Worm (Caenorhabditis elegans) whole organism, midembryonic: ENCODE measurements around the gene vps-26.
A peak's percentile ranks its signal among the peaks of the same experiment; 100 is the strongest.
"Not testable (repeated sequence)": the region's sequence is repeated elsewhere in the genome, so short reads cannot be mapped to it uniquely, and the experiment has no call there.

ENCODE experiments used
- T22C8.4 ChIP-seq: fragments of 200-800 bp; sonication (Bioruptor generic); IDR thresholded peaks from 2 replicates; pipeline ENCODE4 v1.3.6; 2022; ENCODE audit warnings: missing genetic modification characterization, missing compliant biosample characterization
- cog-1 ChIP-seq: sonication (generic microtip); optimal IDR thresholded peaks from 2 replicates; lab custom pipeline; 2016; ENCODE audit warnings: missing genetic modification characterization, missing compliant biosample characterization
- flt-1 ChIP-seq: fragments of 200-800 bp; sonication (Bioruptor generic); IDR thresholded peaks from 2 replicates; pipeline ENCODE4 v1.3.6; 2022; ENCODE audit warnings: missing genetic modification characterization, missing compliant biosample characterization
- klf-2 ChIP-seq: fragments of 200-800 bp; sonication (Bioruptor generic); conservative IDR thresholded peaks from 2 replicates; pipeline ENCODE4 v1.3.6; 2022; ENCODE audit warnings: missing genetic modification reagents, missing genetic modification characterization, missing compliant biosample characterization
- med-1 ChIP-seq: sonication (generic microtip); optimal IDR thresholded peaks from 2 replicates; lab custom pipeline; 2017; ENCODE audit warnings: missing genetic modification characterization, mild to moderate bottlenecking, missing compliant biosample characterization, antibody characterized with exemption, missing genetic modification reagents; ENCODE audit not compliant: insufficient read depth
- ref-1 ChIP-seq: fragments of 200-800 bp; sonication (Bioruptor generic); conservative IDR thresholded peaks from 2 replicates; pipeline ENCODE4 v1.3.6; 2022; ENCODE audit warnings: missing genetic modification reagents, missing genetic modification characterization, missing compliant biosample characterization
- tab-1 ChIP-seq: fragments of 200-800 bp; sonication (Bioruptor generic); IDR thresholded peaks from 2 replicates; pipeline ENCODE4 v1.3.6; 2022; ENCODE audit warnings: missing genetic modification characterization, missing compliant biosample characterization
- ztf-23 ChIP-seq: fragments of 200-800 bp; sonication (Bioruptor generic); IDR thresholded peaks from 2 replicates; pipeline ENCODE4 v1.3.6; 2022; ENCODE audit warnings: missing genetic modification reagents, missing genetic modification characterization, missing compliant biosample characterization
- ztf-29 ChIP-seq: fragments of 200-800 bp; sonication (Bioruptor generic); IDR thresholded peaks from 2 replicates; pipeline ENCODE4 v1.3.6; 2022; ENCODE audit warnings: missing genetic modification reagents, missing genetic modification characterization, missing compliant biosample characterization

vps-26 gene

DNA sequence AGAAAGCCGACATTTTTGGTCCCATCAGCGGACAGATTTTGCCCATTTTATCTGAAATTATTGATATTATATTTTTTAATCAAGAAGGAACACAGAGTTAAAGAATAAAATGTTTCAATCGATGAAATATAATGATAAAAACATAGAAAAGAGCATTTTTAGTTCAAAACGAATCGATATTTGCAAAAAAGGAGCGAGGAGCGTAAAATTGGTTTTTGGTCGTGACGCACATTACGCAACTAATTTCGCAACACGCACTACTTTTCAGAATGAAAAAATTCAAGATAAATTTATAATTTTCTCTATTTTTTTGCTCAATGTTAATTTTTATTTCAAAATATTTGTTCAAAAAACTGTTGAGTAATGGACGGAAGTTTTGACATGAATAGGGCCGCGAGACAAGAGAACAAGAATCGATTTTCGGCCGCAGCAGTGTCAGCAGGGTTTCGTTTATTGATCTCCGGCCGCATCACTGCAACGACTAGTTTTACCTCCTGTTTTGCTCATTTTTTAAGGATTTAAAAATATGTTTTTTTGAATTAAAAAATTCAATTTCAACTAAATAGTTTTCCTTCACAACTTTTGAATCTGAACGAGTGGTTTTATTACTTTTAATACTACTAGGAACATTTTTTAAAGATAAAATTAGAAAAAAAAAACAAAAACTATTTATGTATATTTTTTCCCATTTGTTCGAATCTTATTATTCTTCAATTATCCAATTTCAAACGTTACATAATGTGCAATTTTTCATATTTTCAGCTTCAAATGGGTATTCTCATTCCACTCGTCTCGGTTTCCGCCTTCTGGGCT lies 20.3 kb downstream of the vps-26 start, which contains the start of the genes F49C12.12 and vha-17:
Gene F49C12.12 (minus strand): TSS at position 51 of the 813 bp plus-strand sequence.
Gene vha-17 (plus strand): TSS at position 763 of the 813 bp plus-strand sequence.
- TF ChIP-seq flt-1 (GFP tag; lab: Robert Waterston, UW) = no peak
- TF ChIP-seq T22C8.4 (GFP tag; lab: Robert Waterston, UW) = 0 out of 2 replicates have a peak, but pooled peaks have one; percentile 46

DNA sequence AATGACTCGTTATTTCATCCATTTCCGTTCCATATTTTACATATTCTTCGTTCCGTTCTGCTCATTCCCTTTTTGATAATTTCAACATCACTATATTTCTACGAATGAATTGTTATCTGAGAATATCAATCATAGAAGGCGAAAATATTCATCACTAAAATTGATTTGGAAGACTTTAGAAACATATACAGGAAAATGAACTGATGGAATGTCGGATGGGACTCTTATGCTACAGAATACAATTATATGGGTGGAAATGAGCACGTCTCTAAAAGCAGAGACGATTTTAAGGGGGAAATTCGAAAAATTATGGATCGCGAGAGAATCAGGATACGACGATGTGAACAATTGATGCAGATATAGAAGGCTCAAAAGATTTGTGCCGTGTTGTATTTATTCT lies 21.6 kb downstream of the vps-26 start:
- TF ChIP-seq ref-1 (GFP tag; lab: Robert Waterston, UW) (no peak), flt-1 (GFP tag; lab: Robert Waterston, UW) (no peak), tab-1 (GFP tag; lab: Robert Waterston, UW) (no peak), ztf-29 (GFP tag; lab: Robert Waterston, UW) (no peak), T22C8.4 (GFP tag; lab: Robert Waterston, UW) (no peak)

DNA sequence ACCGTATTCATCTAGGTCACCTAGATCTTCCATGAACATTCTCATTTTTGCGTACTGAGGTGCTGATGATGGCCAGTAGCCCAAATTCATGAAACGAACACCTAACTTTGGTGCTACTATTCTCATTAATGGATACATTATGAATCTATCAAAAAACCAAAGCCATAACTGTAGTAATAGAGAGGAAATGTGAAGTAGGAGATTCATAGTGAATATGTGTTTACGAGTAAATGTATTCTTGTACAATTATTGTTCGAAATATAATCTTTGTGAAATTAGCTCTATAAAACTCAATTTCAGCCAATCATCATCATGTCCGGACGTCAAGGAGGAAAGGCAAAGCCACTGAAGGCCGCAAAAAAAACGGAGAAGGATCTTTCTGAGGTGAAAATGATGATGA lies 22.5 kb downstream of the vps-26 start, which contains the start of the genes F49C12.11 and nemt-1:
Gene F49C12.11 (plus strand): TSS at position 301 of the 400 bp plus-strand sequence.
Gene nemt-1 (minus strand): TSS at position 360 of the 400 bp plus-strand sequence.
- TF ChIP-seq tab-1 (GFP tag; lab: Robert Waterston, UW) = no peak
- TF ChIP-seq ref-1 (GFP tag; lab: Robert Waterston, UW) = no peak
- TF ChIP-seq ztf-23 (GFP tag; lab: Robert Waterston, UW) = no peak
- no peak for TF ChIP-seq flt-1 (GFP tag; lab: Robert Waterston, UW)
- TF ChIP-seq cog-1 = no peak
- TF ChIP-seq klf-2 = no peak
- no peak for TF ChIP-seq ztf-29 (GFP tag; lab: Robert Waterston, UW)
- TF ChIP-seq T22C8.4 (GFP tag; lab: Robert Waterston, UW) = no peak
- no peak for TF ChIP-seq med-1 (GFP tag; lab: Kevin White, UChicago)

DNA sequence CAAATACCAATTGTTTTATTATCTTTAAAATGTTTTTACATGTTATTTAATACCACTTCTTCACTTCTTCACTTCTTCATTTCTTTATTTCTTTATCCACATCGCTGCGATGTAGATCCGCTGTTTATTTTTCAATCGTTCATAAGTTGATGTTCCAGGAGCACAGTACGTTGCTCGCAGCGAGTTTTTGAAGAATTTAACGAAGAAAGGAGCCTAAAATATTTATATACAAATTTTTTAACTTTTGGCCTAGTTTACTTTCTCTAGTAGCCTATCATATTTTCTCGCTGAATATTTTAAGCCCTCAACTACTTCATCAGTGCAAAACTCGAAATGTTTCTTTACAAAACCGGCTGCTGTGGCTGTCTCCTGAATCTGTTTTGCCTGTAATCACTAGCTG lies 23.4 kb downstream of the vps-26 start:
- TF ChIP-seq ref-1 (GFP tag; lab: Robert Waterston, UW) (no peak), tab-1 (GFP tag; lab: Robert Waterston, UW) (no peak), ztf-29 (GFP tag; lab: Robert Waterston, UW) (no peak), cog-1 (no peak), T22C8.4 (GFP tag; lab: Robert Waterston, UW) (no peak), flt-1 (GFP tag; lab: Robert Waterston, UW) (no peak), ztf-23 (GFP tag; lab: Robert Waterston, UW) (no peak), med-1 (GFP tag; lab: Kevin White, UChicago) (no peak), klf-2 (no peak)

DNA sequence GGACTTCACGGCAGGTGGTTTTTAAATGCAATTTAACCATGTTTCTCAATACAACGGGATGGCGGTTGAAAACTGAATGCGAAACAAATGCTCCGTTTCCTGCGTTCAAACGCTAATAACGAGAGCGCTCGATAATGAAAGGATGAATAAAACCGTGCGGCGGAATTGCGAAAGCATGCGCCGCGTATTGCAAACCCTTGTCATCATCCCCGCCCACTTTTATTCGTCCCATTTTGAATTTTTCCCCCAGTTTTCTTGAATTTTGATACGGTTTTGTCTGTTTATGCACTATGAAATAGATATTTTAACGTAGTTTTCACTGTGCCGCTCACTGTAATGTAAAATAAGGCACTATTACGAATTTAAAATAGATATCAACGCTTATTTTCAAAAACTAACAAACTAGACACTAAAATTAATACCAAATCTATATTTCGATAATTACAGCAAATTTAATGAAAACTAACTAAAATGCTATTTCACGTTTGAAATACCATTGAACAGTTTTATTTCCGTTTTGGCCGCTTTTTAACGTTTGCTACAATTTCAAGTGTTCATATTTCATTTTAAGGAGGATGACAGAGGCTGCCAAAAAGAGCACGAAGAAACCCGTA lies 25.4 kb downstream of the vps-26 start, which contains the start of the genes F49C12.9 and rpn-7:
Gene F49C12.9 (minus strand): TSS at position 148 of the 614 bp plus-strand sequence.
Gene rpn-7 (plus strand): TSS at position 564 of the 614 bp plus-strand sequence.
- TF ChIP-seq klf-2 (no peak; the same call in 1 of the 2 replicates), tab-1 (GFP tag; lab: Robert Waterston, UW) (peak; percentile 81), ztf-23 (GFP tag; lab: Robert Waterston, UW) (peak; percentile 85), flt-1 (GFP tag; lab: Robert Waterston, UW) (no peak; the same call in none of the 2 replicates), ref-1 (GFP tag; lab: Robert Waterston, UW) (no peak), ztf-29 (GFP tag; lab: Robert Waterston, UW) (no peak), med-1 (GFP tag; lab: Kevin White, UChicago) (peak; percentile 86), cog-1 (peak; percentile 52), T22C8.4 (GFP tag; lab: Robert Waterston, UW) (no peak)

DNA sequence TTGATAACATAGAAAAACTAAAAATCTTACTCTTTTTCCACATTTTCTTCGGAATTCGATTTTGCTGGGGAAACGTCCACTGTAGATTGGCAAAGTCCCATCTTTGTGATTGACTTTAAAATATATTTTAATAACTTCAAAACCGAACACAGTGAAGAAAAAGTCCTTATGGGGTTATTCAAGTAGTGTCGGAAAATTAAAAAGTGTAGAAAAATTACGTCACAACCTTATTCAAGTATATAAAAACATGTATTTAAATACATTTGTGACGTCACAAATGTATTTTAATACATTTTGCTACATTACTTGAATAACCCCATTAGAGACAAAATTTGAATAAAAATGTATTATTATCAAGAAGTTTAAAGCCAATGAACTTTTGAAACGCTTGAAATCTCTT lies 28.8 kb downstream of the vps-26 start, which contains the start of gene F49C12.7:
Gene F49C12.7 (minus strand): TSS at position 101 of the 400 bp plus-strand sequence.
- TF ChIP-seq ztf-29, ref-1, ztf-23 (GFP tag; lab: Robert Waterston, UW): not testable (repeated sequence)

DNA sequence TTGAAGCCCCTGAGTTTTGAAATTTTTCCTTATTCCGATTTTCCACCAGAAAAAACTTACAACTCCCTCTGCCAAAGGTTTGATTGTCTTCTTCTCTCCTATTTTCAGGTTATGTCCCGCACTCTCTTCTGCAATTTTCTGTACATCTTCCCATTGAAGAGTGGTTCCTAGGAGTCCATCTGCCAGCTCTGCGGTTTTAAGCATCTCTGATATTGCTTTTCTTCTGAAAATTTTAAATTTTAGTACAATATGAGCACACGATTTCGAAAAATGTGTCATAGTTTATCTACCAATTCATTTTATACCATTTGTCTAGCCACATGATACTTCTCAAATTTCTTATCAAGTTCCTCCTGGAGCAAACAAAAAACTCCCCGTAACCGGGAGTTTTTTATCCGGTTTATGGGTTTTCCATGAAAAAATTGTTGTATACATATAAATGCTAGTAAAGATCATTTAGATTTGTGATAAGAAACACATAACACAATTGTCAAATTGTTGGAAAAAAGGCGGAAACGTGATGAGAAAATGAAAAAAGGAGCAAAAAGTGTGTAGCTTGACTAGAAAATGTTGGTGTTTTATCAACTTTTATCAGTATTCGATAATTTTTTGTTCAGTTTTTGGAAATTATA lies 30.5 kb downstream of the vps-26 start:
- no peak for TF ChIP-seq ztf-23 (GFP tag; lab: Robert Waterston, UW)

DNA sequence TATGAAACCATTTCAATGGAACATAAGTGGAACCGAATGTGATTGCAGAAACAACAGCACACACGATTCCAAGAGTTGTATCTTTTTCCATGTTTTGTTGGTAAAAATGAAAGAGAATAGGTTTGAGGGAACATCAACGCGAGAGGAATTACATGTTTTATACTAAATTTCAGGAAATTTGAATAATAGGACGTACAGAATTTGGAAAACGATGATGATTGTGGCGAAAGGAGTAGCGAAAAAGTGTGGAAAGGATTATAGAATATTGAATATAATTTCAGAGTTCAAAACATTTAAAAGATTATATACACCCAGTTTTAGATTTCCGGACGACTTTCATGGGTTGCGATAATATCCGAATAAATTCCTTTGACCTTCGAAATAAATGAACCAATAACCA lies 32.6 kb downstream of the vps-26 start, which contains the start of gene F49C12.6:
Gene F49C12.6 (minus strand): TSS at position 101 of the 400 bp plus-strand sequence.
- TF ChIP-seq med-1 (GFP tag; lab: Kevin White, UChicago) (no peak), cog-1 (no peak), tab-1 (GFP tag; lab: Robert Waterston, UW) (no peak), ztf-29 (GFP tag; lab: Robert Waterston, UW) (no peak)

DNA sequence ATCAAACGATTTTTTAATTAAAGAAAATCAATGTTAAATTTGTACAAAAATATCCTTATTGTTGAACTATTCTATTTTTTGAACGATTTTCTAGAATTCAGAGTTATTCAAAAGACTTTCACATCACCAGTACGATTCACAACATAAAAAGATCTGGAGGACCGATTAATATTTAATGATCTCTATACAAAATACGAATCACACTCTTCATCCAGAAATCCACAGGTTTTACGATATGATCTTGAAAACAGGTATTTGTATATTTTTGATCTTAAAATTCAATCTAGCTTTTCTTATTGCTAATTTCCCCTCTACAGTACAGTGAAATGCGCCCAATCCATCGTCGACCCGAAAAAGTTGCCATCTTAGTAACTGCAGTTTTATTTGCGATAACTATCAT lies 37.0 kb downstream of the vps-26 start, which contains the start of gene F49C12.5:
Gene F49C12.5 (plus strand): TSS at position 301 of the 400 bp plus-strand sequence.
- TF ChIP-seq ref-1 (GFP tag; lab: Robert Waterston, UW) (no peak), med-1 (GFP tag; lab: Kevin White, UChicago) (no peak), cog-1 (no peak), ztf-23 (GFP tag; lab: Robert Waterston, UW) (no peak)
